Worm (Caenorhabditis elegans) whole organism, late embryonic: ENCODE results near the gene mpk-1.

Experiments
- C08G9.2 ChIP-seq: sonication (generic microtip); optimal IDR thresholded peaks from 2 replicates; lab custom pipeline; 2016; ENCODE audit warnings: mild to moderate bottlenecking, missing genetic modification characterization, moderate library complexity, missing compliant biosample characterization
- T23F11.4 ChIP-seq: fragments of 200-800 bp; sonication (Bioruptor generic); optimal IDR thresholded peaks from 2 replicates; lab custom pipeline; 2018; ENCODE audit warnings: mild to moderate bottlenecking, missing genetic modification characterization, missing compliant biosample characterization
- Y22D7AL.16 ChIP-seq: sonication (generic microtip); optimal IDR thresholded peaks from 2 replicates; lab custom pipeline; 2016; ENCODE audit warnings: missing genetic modification characterization, missing compliant biosample characterization
- ahr-1 ChIP-seq: sonication (generic microtip); optimal IDR thresholded peaks from 2 replicates; lab custom pipeline; 2016; ENCODE audit warnings: missing genetic modification characterization, missing compliant biosample characterization
- ama-1 ChIP-seq: fragments of 150-350 bp; optimal IDR thresholded peaks from 2 replicates; lab custom pipeline; 2014
- ceh-14 ChIP-seq: sonication (generic microtip); optimal IDR thresholded peaks from 2 replicates; lab custom pipeline; 2016; ENCODE audit warnings: missing genotype, missing genetic modification characterization, missing compliant biosample characterization
- ceh-18 ChIP-seq: sonication (generic microtip); optimal IDR thresholded peaks from 2 replicates; lab custom pipeline; 2016; ENCODE audit warnings: missing genetic modification characterization, missing compliant biosample characterization
- ceh-2 ChIP-seq: sonication (generic microtip); optimal IDR thresholded peaks from 2 replicates; lab custom pipeline; 2016; ENCODE audit warnings: missing genotype, missing genetic modification characterization, missing compliant biosample characterization
- ceh-22 ChIP-seq: sonication (generic microtip); optimal IDR thresholded peaks from 2 replicates; lab custom pipeline; 2017; ENCODE audit warnings: missing biosample characterization, missing genetic modification characterization
- ceh-31 ChIP-seq: sonication (generic microtip); optimal IDR thresholded peaks from 2 replicates; lab custom pipeline; 2016; ENCODE audit warnings: missing genetic modification characterization, missing compliant biosample characterization
- ceh-34 ChIP-seq: sonication (generic microtip); optimal IDR thresholded peaks from 2 replicates; lab custom pipeline; 2016; ENCODE audit warnings: mild to moderate bottlenecking, missing genetic modification characterization, missing compliant biosample characterization
- ceh-48 ChIP-seq: sonication (generic microtip); optimal IDR thresholded peaks from 2 replicates; lab custom pipeline; 2016; ENCODE audit warnings: missing genetic modification characterization, inconsistent platforms, missing compliant biosample characterization
- ceh-6 ChIP-seq: fragments of 200-800 bp; sonication (Bioruptor generic); optimal IDR thresholded peaks from 2 replicates; lab custom pipeline; 2018; ENCODE audit warnings: mild to moderate bottlenecking, missing genetic modification characterization, missing compliant biosample characterization
- dmd-4 ChIP-seq: sonication (generic microtip); optimal IDR thresholded peaks from 2 replicates; lab custom pipeline; 2016; ENCODE audit warnings: borderline replicate concordance, missing genetic modification characterization, missing compliant biosample characterization
- dve-1 ChIP-seq: sonication (generic microtip); optimal IDR thresholded peaks from 2 replicates; lab custom pipeline; 2017; ENCODE audit warnings: antibody characterized with exemption, mild to moderate bottlenecking, missing genetic modification characterization, missing compliant biosample characterization
- elt-2 ChIP-seq: sonication (generic microtip); optimal IDR thresholded peaks from 2 replicates; lab custom pipeline; 2016; ENCODE audit warnings: missing genetic modification reagents, missing genetic modification characterization, missing compliant biosample characterization
- ets-4 ChIP-seq: sonication (generic microtip); optimal IDR thresholded peaks from 2 replicates; lab custom pipeline; 2016; ENCODE audit warnings: missing genetic modification characterization, missing compliant biosample characterization
- eyg-1 ChIP-seq: sonication (generic microtip); optimal IDR thresholded peaks from 2 replicates; lab custom pipeline; 2016; ENCODE audit warnings: missing genotype, missing genetic modification characterization, missing compliant biosample characterization
- fkh-10 ChIP-seq: fragments of 150-350 bp; optimal IDR thresholded peaks from 2 replicates; lab custom pipeline; 2014; ENCODE audit warnings: missing biosample characterization, missing genetic modification reagents, missing genetic modification characterization
- fkh-6 ChIP-seq: sonication (generic microtip); optimal IDR thresholded peaks from 2 replicates; lab custom pipeline; 2016; ENCODE audit warnings: missing genetic modification characterization, missing compliant biosample characterization
- hlh-30 ChIP-seq: sonication (generic microtip); optimal IDR thresholded peaks from 2 replicates; lab custom pipeline; 2017; ENCODE audit warnings: antibody characterized with exemption, missing genetic modification characterization, missing compliant biosample characterization; ENCODE audit not compliant: insufficient read depth
- hlh-6 ChIP-seq: sonication (generic microtip); optimal IDR thresholded peaks from 2 replicates; lab custom pipeline; 2016; ENCODE audit warnings: missing genotype, missing genetic modification characterization, missing compliant biosample characterization
- hlh-8 ChIP-seq: sonication (generic microtip); optimal IDR thresholded peaks from 2 replicates; lab custom pipeline; 2016; ENCODE audit warnings: missing genotype, missing genetic modification characterization, missing compliant biosample characterization
- madf-2 ChIP-seq: sonication (generic microtip); optimal IDR thresholded peaks from 2 replicates; lab custom pipeline; 2017; ENCODE audit warnings: missing genetic modification characterization, missing compliant biosample characterization
- nfya-1 ChIP-seq: sonication (generic microtip); optimal IDR thresholded peaks from 2 replicates; lab custom pipeline; 2017; ENCODE audit warnings: missing genetic modification characterization, mild to moderate bottlenecking, missing compliant biosample characterization, antibody characterized with exemption, moderate library complexity
- odd-2 ChIP-seq: sonication (generic microtip); optimal IDR thresholded peaks from 2 replicates; lab custom pipeline; 2017; ENCODE audit warnings: antibody characterized with exemption, mild to moderate bottlenecking, missing genetic modification characterization, missing compliant biosample characterization
- pat-9 ChIP-seq: fragments of 200-800 bp; sonication (Bioruptor generic); optimal IDR thresholded peaks from 2 replicates; lab custom pipeline; 2018; ENCODE audit warnings: mild to moderate bottlenecking, missing genetic modification characterization, moderate library complexity, missing compliant biosample characterization
- pax-1 ChIP-seq: fragments of 150-350 bp; optimal IDR thresholded peaks from 2 replicates; lab custom pipeline; 2014; ENCODE audit warnings: missing biosample characterization, missing genetic modification characterization
- pqm-1 ChIP-seq: sonication (generic microtip); optimal IDR thresholded peaks from 2 replicates; lab custom pipeline; 2016; ENCODE audit warnings: missing genetic modification characterization, missing compliant biosample characterization
- pros-1 ChIP-seq: fragments of 150-350 bp; optimal IDR thresholded peaks from 2 replicates; lab custom pipeline; 2014; ENCODE audit warnings: missing biosample characterization, missing genetic modification reagents, missing genetic modification characterization
- ref-2 ChIP-seq: sonication (generic microtip); optimal IDR thresholded peaks from 2 replicates; lab custom pipeline; 2016; ENCODE audit warnings: missing genetic modification characterization, missing compliant biosample characterization
- rnt-1 ChIP-seq: sonication (generic microtip); optimal IDR thresholded peaks from 2 replicates; lab custom pipeline; 2016; ENCODE audit warnings: missing genetic modification characterization, missing compliant biosample characterization
- sdc-2 ChIP-seq: sonication (generic microtip); optimal IDR thresholded peaks from 2 replicates; lab custom pipeline; 2016; ENCODE audit warnings: missing genotype, missing genetic modification characterization, missing compliant biosample characterization
- sox-4 ChIP-seq: sonication (generic microtip); optimal IDR thresholded peaks from 2 replicates; lab custom pipeline; 2017; ENCODE audit warnings: mild to moderate bottlenecking, missing genetic modification characterization, inconsistent platforms, missing compliant biosample characterization
- syd-9 ChIP-seq: sonication (generic microtip); optimal IDR thresholded peaks from 2 replicates; lab custom pipeline; 2016; ENCODE audit warnings: mild to moderate bottlenecking, missing genetic modification characterization, moderate library complexity, missing compliant biosample characterization
- tbx-2 ChIP-seq: sonication (generic microtip); optimal IDR thresholded peaks from 2 replicates; lab custom pipeline; 2016; ENCODE audit warnings: missing genetic modification characterization, missing compliant biosample characterization
- tbx-7 ChIP-seq: sonication (generic microtip); optimal IDR thresholded peaks from 2 replicates; lab custom pipeline; 2016; ENCODE audit warnings: missing genotype, missing genetic modification characterization, missing compliant biosample characterization
- ttx-3 ChIP-seq: sonication (generic microtip); optimal IDR thresholded peaks from 2 replicates; lab custom pipeline; 2016; ENCODE audit warnings: missing genetic modification reagents, missing genetic modification characterization, missing compliant biosample characterization
- unc-42 ChIP-seq: sonication (generic microtip); optimal IDR thresholded peaks from 2 replicates; lab custom pipeline; 2016; ENCODE audit warnings: missing genotype, missing genetic modification characterization, missing compliant biosample characterization
- unc-55 ChIP-seq: sonication (generic microtip); optimal IDR thresholded peaks from 2 replicates; lab custom pipeline; 2017; ENCODE audit warnings: missing biosample characterization, missing genetic modification reagents, missing genetic modification characterization
- unc-86 ChIP-seq: sonication (generic microtip); optimal IDR thresholded peaks from 2 replicates; lab custom pipeline; 2016; ENCODE audit warnings: missing genetic modification characterization, missing compliant biosample characterization
- zip-5 ChIP-seq: sonication (generic microtip); optimal IDR thresholded peaks from 2 replicates; lab custom pipeline; 2016; ENCODE audit warnings: missing genetic modification characterization, missing compliant biosample characterization

mpk-1 gene

DNA sequence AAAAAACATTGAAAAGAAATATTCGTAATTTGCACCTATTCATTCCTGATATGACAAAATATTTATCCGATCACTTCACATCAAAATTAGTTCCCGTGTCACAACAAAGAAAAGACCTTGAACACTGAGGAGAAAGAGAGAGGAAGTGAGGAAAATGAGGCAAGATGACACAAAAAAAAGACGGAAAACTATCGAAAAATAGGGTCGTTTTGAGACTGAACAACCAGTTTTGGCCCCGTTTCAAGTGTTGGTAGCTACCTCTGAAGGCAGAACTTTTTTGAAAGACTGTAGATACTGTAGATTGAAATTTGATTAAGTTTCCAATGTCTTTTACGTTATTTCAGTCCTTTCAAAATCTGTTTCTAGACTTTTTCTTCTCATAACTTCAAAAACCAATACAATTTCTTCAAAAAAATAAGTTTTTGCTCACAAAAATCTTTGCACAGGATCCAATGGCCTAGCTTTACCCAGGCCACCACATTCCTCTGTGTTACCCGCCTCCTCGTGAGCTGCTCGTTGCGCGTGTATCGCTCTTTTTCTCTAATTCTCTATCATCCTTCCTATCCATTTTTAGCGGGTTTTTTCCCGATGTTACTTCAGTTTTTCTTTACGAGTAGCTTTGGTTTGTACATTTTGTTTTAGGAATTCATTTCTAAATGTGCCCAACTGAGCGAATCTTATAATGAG, 31.5 kb downstream of the mpk-1 start (continued):
- TF ChIP-seq fkh-6 (tag; lab: Kevin White, UChicago), result peak; percentile 74

DNA sequence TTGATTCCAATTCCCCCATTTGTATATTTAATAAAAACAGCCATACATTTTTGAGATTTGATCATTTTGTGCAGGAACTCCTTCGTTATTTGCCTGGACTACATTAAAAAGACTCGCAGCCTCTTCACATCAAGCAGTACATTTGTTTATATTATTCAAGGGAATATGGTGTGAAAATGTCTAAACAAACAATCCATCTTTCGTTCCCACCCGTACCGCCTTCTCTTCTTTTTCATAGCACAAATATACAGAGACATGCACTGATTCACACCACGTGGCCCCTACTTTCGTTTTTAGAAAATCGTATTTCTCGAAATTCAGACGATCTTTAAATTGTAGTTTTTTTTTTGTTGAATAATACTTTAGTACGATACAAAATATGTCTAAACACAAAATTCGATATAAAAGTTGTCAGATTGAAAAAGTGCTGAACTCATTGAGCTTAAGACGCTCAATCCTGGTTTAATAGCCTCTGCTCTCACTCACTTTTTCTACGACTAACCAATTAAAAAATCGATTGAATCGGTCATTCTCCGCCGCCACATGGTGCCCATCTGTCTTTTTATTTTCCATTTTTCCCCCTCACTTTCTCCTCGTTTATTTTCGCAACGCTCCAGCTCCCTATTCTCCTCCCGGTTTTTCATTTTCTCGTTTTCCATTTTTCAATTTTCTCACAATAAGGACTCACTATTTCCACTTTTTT, 32.5 kb downstream of the mpk-1 start:
- peak; percentile 94 for TF ChIP-seq hlh-8
- peak; percentile 82 for TF ChIP-seq ama-1 (lab: Kevin White, UChicago)
- TF ChIP-seq ceh-22 (tag; lab: Kevin White, UChicago), result no peak
- no peak for TF ChIP-seq syd-9

DNA sequence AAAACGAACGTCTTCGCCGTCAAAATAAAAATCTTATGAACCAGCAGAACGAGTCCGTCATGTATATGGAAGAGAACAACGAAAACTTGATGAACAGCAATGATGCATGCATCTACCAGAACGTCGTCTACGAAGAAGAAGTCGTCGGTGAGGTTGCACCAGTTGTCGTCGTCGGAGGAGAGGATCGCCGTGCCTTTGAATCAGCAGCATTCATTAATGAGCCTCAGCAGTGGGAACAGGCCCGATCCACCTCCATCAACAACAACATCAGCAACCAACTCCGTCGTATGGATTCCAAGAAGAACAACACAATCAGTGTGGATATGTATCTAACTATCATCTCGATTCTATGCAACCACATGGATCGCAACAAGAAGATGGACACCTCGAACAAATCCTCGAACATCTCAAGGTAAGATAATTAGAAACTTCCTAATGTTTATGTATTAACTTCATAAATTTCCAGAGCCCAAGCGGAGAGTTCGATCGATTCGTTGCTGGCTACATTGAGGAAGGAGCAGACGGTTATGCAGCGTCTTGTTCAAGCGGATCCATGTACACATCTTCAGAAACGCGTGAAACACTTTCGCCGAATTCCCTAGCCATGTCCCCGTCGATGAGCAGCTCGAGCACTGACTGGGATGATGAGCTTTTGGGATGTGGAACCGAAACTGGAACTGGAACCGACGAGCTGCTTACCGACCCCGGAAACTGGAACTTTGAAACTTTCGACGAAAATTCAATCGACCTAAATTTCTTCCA, 33.4 kb downstream of the mpk-1 start:
- TF ChIP-seq ceh-6 (GFP tag; lab: Kevin White, UChicago) (no peak), zip-5 (tag; lab: Kevin White, UChicago) (no peak), ceh-14 (tag; lab: Kevin White, UChicago) (no peak), ceh-34 (tag; lab: Kevin White, UChicago) (no peak), eyg-1 (tag; lab: Kevin White, UChicago) (no peak), nfya-1 (tag; lab: Kevin White, UChicago) (no peak), unc-86 (tag; lab: Kevin White, UChicago) (no peak), T23F11.4 (GFP tag; lab: Kevin White, UChicago) (no peak), unc-55 (GFP tag; lab: Kevin White, UChicago) (no peak), sox-4 (tag; lab: Kevin White, UChicago) (no peak), ceh-48 (no peak), rnt-1 (no peak), ceh-31 (tag; lab: Kevin White, UChicago) (no peak), Y22D7AL.16 (no peak), ceh-18 (no peak), hlh-6 (tag; lab: Kevin White, UChicago) (no peak), syd-9 (no peak), pat-9 (tag; lab: Kevin White, UChicago) (no peak)

DNA sequence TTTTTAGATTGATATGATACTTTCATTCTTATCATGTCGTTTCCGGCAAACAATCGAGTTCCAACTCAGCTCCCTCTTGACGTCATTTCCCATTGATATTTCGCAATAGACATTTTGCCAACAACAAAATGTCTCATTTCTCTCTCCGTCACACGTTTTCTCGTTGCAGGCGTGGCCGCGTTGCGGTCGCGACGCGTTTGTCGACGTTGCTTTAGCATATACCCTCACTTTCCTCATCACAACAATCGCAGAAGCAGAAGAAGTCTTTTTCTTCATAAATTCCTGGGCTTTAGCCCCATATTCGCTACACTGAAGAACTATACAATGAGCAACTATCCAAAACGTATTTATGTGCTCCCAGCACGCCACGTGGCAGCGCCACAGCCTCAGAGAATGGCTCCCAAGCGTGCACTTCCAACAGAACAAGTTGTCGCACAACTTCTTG, 34.2 kb downstream of the mpk-1 start, which contains the start of gene xbp-1:
TSS of gene xbp-1 (plus strand) at position 151 of the 445 bp plus-strand sequence.
- TF ChIP-seq ref-2 (tag; lab: Kevin White, UChicago) (peak; percentile 68), ahr-1 (tag; lab: Kevin White, UChicago) (no peak), tbx-7 (tag; lab: Kevin White, UChicago) (no peak), rnt-1 (peak; percentile 76), ceh-18 (peak; percentile 71), fkh-6 (tag; lab: Kevin White, UChicago) (no peak), ceh-31 (tag; lab: Kevin White, UChicago) (peak; percentile 71), hlh-30 (tag; lab: Kevin White, UChicago) (peak; percentile 62), dve-1 (tag; lab: Kevin White, UChicago) (peak; percentile 87), tbx-2 (peak; percentile 69), ceh-2 (tag; lab: Kevin White, UChicago) (no peak), ceh-14 (tag; lab: Kevin White, UChicago) (peak; percentile 38), madf-2 (peak; percentile 22), pat-9 (tag; lab: Kevin White, UChicago) (no peak), pqm-1 (tag; lab: Kevin White, UChicago) (peak; percentile 59), C08G9.2 (tag; lab: Kevin White, UChicago) (peak; percentile 11), elt-2 (tag; lab: Kevin White, UChicago) (peak; percentile 76), unc-55 (GFP tag; lab: Kevin White, UChicago) (peak; percentile 90), nfya-1 (tag; lab: Kevin White, UChicago) (peak; percentile 87), pax-1 (tag; lab: Kevin White, UChicago) (peak; percentile 77), fkh-10 (GFP tag; lab: Kevin White, UChicago) (peak; percentile 20), odd-2 (tag; lab: Kevin White, UChicago) (no peak), pros-1 (tag; lab: Kevin White, UChicago) (no peak), ets-4 (tag; lab: Kevin White, UChicago) (peak; percentile 38), ama-1 (lab: Kevin White, UChicago) (peak; percentile 23), sdc-2 (peak; percentile 2), ttx-3 (no peak), unc-42 (peak; percentile 51), dmd-4 (tag; lab: Kevin White, UChicago) (peak; percentile 41)
